Worm (Caenorhabditis elegans): Measurements from ENCODE around the gene C39E9.7.

- TF ChIP-seq pha-4 (tag; optimal IDR thresholded peaks at IDR 0.05) = no peak
- TF ChIP-seq ceh-31 (tag; optimal IDR thresholded peaks at IDR 0.05) = no peak
- no peak for TF ChIP-seq madf-2 (tag; optimal IDR thresholded peaks at IDR 0.05)
Measured at ce11 chrIV:13085675-13086074, 9.2 kb upstream of the C39E9.7 start.

Data from whole organism, late embryonic.